Fruit fly (Drosophila melanogaster): ENCODE measurements around the gene CG14137.

CG14137 gene

dm6 chr3L:11648410-11648809 is 48.5 kb upstream of the CG14137 start, which contains the start of the genes RIOK1 and Polr3H (continued):
- TF ChIP-seq Dip3 (GFP tag; optimal IDR thresholded peaks at IDR 0.05) (peak; percentile 79), Tbp (GFP tag; optimal IDR thresholded peaks at IDR 0.05) (no peak), Elba2 (GFP tag; optimal IDR thresholded peaks at IDR 0.05) (peak; percentile 30), Atf6 (GFP tag; IDR thresholded peaks at IDR 0.05) (peak; percentile 54; the same call in 1 of the 2 replicates), CG10654 (GFP tag; optimal IDR thresholded peaks at IDR 0.05) (peak; percentile 65), CG3726 (GFP tag; IDR thresholded peaks at IDR 0.05) (no peak), CG6689 (GFP tag; IDR thresholded peaks at IDR 0.05) (peak; percentile 58), ssp (GFP tag; IDR thresholded peaks at IDR 0.05) (0 out of 2 replicates have a peak, but pooled peaks have one; percentile 40), lbe (GFP tag; optimal IDR thresholded peaks at IDR 0.05) (no peak), tup (GFP tag; optimal IDR thresholded peaks at IDR 0.05) (peak; percentile 4), CG30431 (GFP tag; optimal IDR thresholded peaks at IDR 0.05) (peak; percentile 33), CG17612 (GFP tag; IDR thresholded peaks at IDR 0.05) (0 out of 2 replicates have a peak, but pooled peaks have one; percentile 8), CG10267 (tag; optimal IDR thresholded peaks at IDR 0.05) (peak; percentile 69), usp (GFP tag; optimal IDR thresholded peaks at IDR 0.05) (no peak), CkIIα-i1 (GFP tag; IDR thresholded peaks at IDR 0.05) (no peak), CG7786 (GFP tag; optimal IDR thresholded peaks at IDR 0.05) (peak; percentile 75), CG3281 (GFP tag; optimal IDR thresholded peaks at IDR 0.05) (no peak), CG18619 (GFP tag; optimal IDR thresholded peaks at IDR 0.05) (peak; percentile 27), CG15601 (tag; optimal IDR thresholded peaks at IDR 0.05) (no peak), zen2 (GFP tag; IDR thresholded peaks at IDR 0.05; ENCODE audit: partially characterized antibody) (no peak), sens (GFP tag) (peak; percentile 97), Sry-β (GFP tag; optimal IDR thresholded peaks at IDR 0.05) (peak; percentile 56), BEAF-32 (GFP tag; optimal IDR thresholded peaks at IDR 0.05) (peak; percentile 50), CG1602 (GFP tag; optimal IDR thresholded peaks at IDR 0.05) (peak; percentile 62), bcd (GFP tag; optimal IDR thresholded peaks at IDR 0.05) (peak; percentile 55), CG14965 (GFP tag; optimal IDR thresholded peaks at IDR 0.05; ENCODE audit: borderline replicate concordance) (peak; percentile 3), stwl (tag; optimal IDR thresholded peaks at IDR 0.05) (peak; percentile 80), zfh2 (GFP tag; optimal IDR thresholded peaks at IDR 0.05) (peak; percentile 66), CG12659 (GFP tag; optimal IDR thresholded peaks at IDR 0.05) (peak; percentile 72), CG3065 (GFP tag; optimal IDR thresholded peaks at IDR 0.05) (peak; percentile 25), Antp (GFP tag; optimal IDR thresholded peaks at IDR 0.05) (peak; percentile 60), CG14050 (GFP tag; IDR thresholded peaks at IDR 0.05) (peak; percentile 38; the same call in 1 of the 3 replicates), CG34224 (GFP tag; IDR thresholded peaks at IDR 0.05; ENCODE audit: partially characterized antibody) (no peak), CG17802 (tag; optimal IDR thresholded peaks at IDR 0.05) (peak; percentile 48), stc (GFP tag; IDR thresholded peaks at IDR 0.05) (peak; percentile 59; the same call in 1 of the 2 replicates), Gug (GFP tag; IDR thresholded peaks at IDR 0.05) (peak; percentile 51; the same call in 3 of the 4 replicates), sc (optimal IDR thresholded peaks at IDR 0.05) (no peak), sc (GFP tag; optimal IDR thresholded peaks at IDR 0.05) (peak; percentile 21), CG18011 (GFP tag; optimal IDR thresholded peaks at IDR 0.05) (peak; percentile 59), CG8944 (GFP tag; optimal IDR thresholded peaks at IDR 0.05) (peak; percentile 74), fd102C (GFP tag; optimal IDR thresholded peaks at IDR 0.05) (no peak), CG32772 (GFP tag; IDR thresholded peaks at IDR 0.05) (peak; percentile 34; the same call in 1 of the 2 replicates), CG17385 (GFP tag; optimal IDR thresholded peaks at IDR 0.05) (peak; percentile 42), esg (GFP tag; conservative IDR thresholded peaks at IDR 0.05) (peak; percentile 49; the same call in 1 of the 2 replicates), Sox102F (GFP tag; optimal IDR thresholded peaks at IDR 0.05) (no peak), sna (GFP tag; IDR thresholded peaks at IDR 0.05; ENCODE audit: partially characterized antibody) (no peak), CG13296 (GFP tag; optimal IDR thresholded peaks at IDR 0.05) (no peak), CG15011 (GFP tag; optimal IDR thresholded peaks at IDR 0.05) (peak; percentile 37), bsh (GFP tag; optimal IDR thresholded peaks at IDR 0.05) (no peak), CG1647 (GFP tag; optimal IDR thresholded peaks at IDR 0.05) (peak; percentile 43), gt (GFP tag; IDR thresholded peaks at IDR 0.05) (no peak)

Data from whole organism, embryonic.